Fruit fly (Drosophila melanogaster) whole organism, embryonic: ENCODE data around the gene CG5973.

Experiments used
- ATbp ChIP-seq: fragments of 200-800 bp; sonication (Bioruptor generic); optimal IDR thresholded peaks from 2 replicates; lab custom pipeline; 2017; ENCODE audit warnings: missing biosample characterization, mild to moderate bottlenecking, missing genetic modification characterization, missing genetic modification reagents
- Atf6 ChIP-seq: fragments of 200-800 bp; sonication (Bioruptor generic); IDR thresholded peaks from 2 replicates; pipeline ENCODE4 v1.3.6; 2022; ENCODE audit warnings: missing biosample characterization, missing genetic modification characterization
- CG10147 ChIP-seq: fragments of 200-800 bp; sonication (Bioruptor generic); optimal IDR thresholded peaks from 2 replicates; lab custom pipeline; 2019; ENCODE audit warnings: missing biosample characterization, mild to moderate bottlenecking, missing genetic modification characterization, moderate library complexity
- CG10431 ChIP-seq: fragments of 200-800 bp; sonication (Bioruptor generic); optimal IDR thresholded peaks from 3 replicates; lab custom pipeline; 2018; ENCODE audit warnings: missing biosample characterization, mild to moderate bottlenecking, missing genetic modification characterization
- CG11085 ChIP-seq: fragments of 200-800 bp; sonication (Bioruptor generic); IDR thresholded peaks from 2 replicates; pipeline ENCODE4 v1.3.6; 2022; ENCODE audit warnings: missing biosample characterization, missing genetic modification characterization
- CG12299 ChIP-seq: fragments of 200-800 bp; sonication (Bioruptor generic); optimal IDR thresholded peaks from 2 replicates; lab custom pipeline; 2018; ENCODE audit warnings: missing biosample characterization, mild to moderate bottlenecking, missing genetic modification characterization
- CG12744 ChIP-seq: fragments of 200-800 bp; sonication (Bioruptor generic); optimal IDR thresholded peaks from 2 replicates; lab custom pipeline; 2016; ENCODE audit warnings: missing biosample characterization, missing genetic modification characterization
- CG14860 ChIP-seq: fragments of 200-800 bp; sonication (Bioruptor generic); IDR thresholded peaks from 3 replicates; pipeline ENCODE4 v1.3.6; 2022; ENCODE audit warnings: missing biosample characterization, missing genetic modification characterization; ENCODE audit not compliant: partially characterized antibody
- CG14965 ChIP-seq: fragments of 200-800 bp; sonication (Bioruptor generic); optimal IDR thresholded peaks from 2 replicates; lab custom pipeline; 2016; ENCODE audit warnings: missing biosample characterization, missing genetic modification characterization, borderline replicate concordance
- CG15479 ChIP-seq: fragments of 200-800 bp; sonication (Bioruptor generic); optimal IDR thresholded peaks from 3 replicates; lab custom pipeline; 2019; ENCODE audit warnings: missing biosample characterization, mild to moderate bottlenecking, missing genetic modification characterization, moderate library complexity
- CG1603 ChIP-seq: fragments of 200-800 bp; sonication (Bioruptor generic); optimal IDR thresholded peaks from 2 replicates; lab custom pipeline; 2019; ENCODE audit warnings: missing biosample characterization, mild to moderate bottlenecking, missing genetic modification characterization, moderate library complexity
- CG17361 ChIP-seq: fragments of 200-800 bp; sonication (Bioruptor generic); IDR thresholded peaks from 3 replicates; pipeline ENCODE4 v1.3.6; 2022; ENCODE audit warnings: missing biosample characterization, missing genetic modification characterization
- CG18476 ChIP-seq: fragments of 200-800 bp; sonication (Bioruptor generic); optimal IDR thresholded peaks from 2 replicates; lab custom pipeline; 2016; ENCODE audit warnings: missing biosample characterization, mild to moderate bottlenecking, missing genetic modification characterization
- CG2116 ChIP-seq: fragments of 200-800 bp; sonication (Bioruptor generic); optimal IDR thresholded peaks from 3 replicates; lab custom pipeline; 2018; ENCODE audit warnings: missing biosample characterization, mild to moderate bottlenecking, missing genetic modification characterization
- CG30403 ChIP-seq: fragments of 200-800 bp; sonication (Bioruptor generic); optimal IDR thresholded peaks from 3 replicates; lab custom pipeline; 2016; ENCODE audit warnings: missing biosample characterization, missing genetic modification characterization
- CG3163 ChIP-seq: fragments of 200-800 bp; sonication (Bioruptor generic); optimal IDR thresholded peaks from 3 replicates; lab custom pipeline; 2016; ENCODE audit warnings: missing biosample characterization, missing genetic modification characterization
- CG32532 ChIP-seq: fragments of 200-800 bp; sonication (Bioruptor generic); IDR thresholded peaks from 2 replicates; pipeline ENCODE4 v1.3.6; 2022; ENCODE audit warnings: missing biosample characterization, missing genetic modification characterization
- CG9932 ChIP-seq: fragments of 200-800 bp; sonication (Bioruptor generic); IDR thresholded peaks from 2 replicates; pipeline ENCODE4 v1.3.6; 2022; ENCODE audit warnings: missing biosample characterization, missing genetic modification characterization
- D19B ChIP-seq: fragments of 200-800 bp; sonication (Bioruptor generic); optimal IDR thresholded peaks from 2 replicates; lab custom pipeline; 2017; ENCODE audit warnings: missing biosample characterization, mild to moderate bottlenecking, missing genetic modification characterization
- Dad ChIP-seq: fragments of 200-800 bp; sonication (Bioruptor generic); optimal IDR thresholded peaks from 3 replicates; lab custom pipeline; 2016; ENCODE audit warnings: missing biosample characterization, missing genetic modification characterization
- HmgZ ChIP-seq: fragments of 200-800 bp; sonication (Bioruptor generic); optimal IDR thresholded peaks from 2 replicates; lab custom pipeline; 2018; ENCODE audit warnings: missing biosample characterization, mild to moderate bottlenecking, missing genetic modification characterization
- Hr78 ChIP-seq, 2 experiments: fragments of 200-800 bp in 1 of 2; fragments of >200 bp in 1 of 2; sonication (Bioruptor generic) in 1 of 2; optimal IDR thresholded peaks; 2 replicates each; lab custom pipeline; 2017 to 2019; ENCODE audit warnings: missing biosample characterization in 2 of 2, missing genetic modification characterization in 2 of 2, mild to moderate bottlenecking in 1 of 2, moderate library complexity in 1 of 2
- Jarid2 ChIP-seq: fragments of 200-800 bp; sonication (Bioruptor generic); optimal IDR thresholded peaks from 3 replicates; lab custom pipeline; 2017; ENCODE audit warnings: mild to moderate bottlenecking, missing biosample characterization, missing genetic modification reagents, missing genetic modification characterization
- Med ChIP-seq: fragments of 200-800 bp; sonication (Bioruptor generic); peaks from one replicate; lab custom pipeline; 2016; ENCODE audit warnings: missing biosample characterization, missing genetic modification characterization, mild to moderate bottlenecking, inconsistent platforms, moderate library complexity
- Mrtf ChIP-seq: fragments of 200-800 bp; sonication (Bioruptor generic); IDR thresholded peaks from 3 replicates; pipeline ENCODE4 v1.3.6; 2022; ENCODE audit warnings: missing biosample characterization, missing genetic modification characterization
- Nf-YA ChIP-seq: fragments of 200-800 bp; sonication (Bioruptor generic); IDR thresholded peaks from 2 replicates; pipeline ENCODE4 v1.3.6; 2022; ENCODE audit warnings: missing biosample characterization, missing genetic modification characterization
- Oaz ChIP-seq: fragments of 200-800 bp; sonication (Bioruptor generic); IDR thresholded peaks from 2 replicates; pipeline ENCODE4 v1.3.6; 2022; ENCODE audit warnings: missing biosample characterization, missing genetic modification characterization
- Rfx ChIP-seq: fragments of 200-800 bp; sonication (Bioruptor generic); IDR thresholded peaks from 2 replicates; pipeline ENCODE4 v1.3.6; 2022; ENCODE audit warnings: missing biosample characterization, missing genetic modification characterization
- TFAM ChIP-seq: fragments of 200-800 bp; sonication (Bioruptor generic); optimal IDR thresholded peaks from 2 replicates; lab custom pipeline; 2017; ENCODE audit warnings: missing biosample characterization, missing genetic modification characterization, inconsistent platforms
- cad ChIP-seq: fragments of >200 bp; optimal IDR thresholded peaks from 2 replicates; lab custom pipeline; 2017; ENCODE audit warnings: missing biosample characterization, missing genetic modification characterization
- chn ChIP-seq: fragments of 200-800 bp; sonication (Bioruptor generic); optimal IDR thresholded peaks from 2 replicates; lab custom pipeline; 2016; ENCODE audit warnings: missing biosample characterization, missing genetic modification characterization
- corto ChIP-seq: fragments of 200-800 bp; sonication (Bioruptor generic); optimal IDR thresholded peaks from 2 replicates; lab custom pipeline; 2016; ENCODE audit warnings: missing biosample characterization, mild to moderate bottlenecking, missing genetic modification characterization, moderate library complexity
- croc ChIP-seq: fragments of 200-800 bp; sonication (Bioruptor generic); conservative IDR thresholded peaks from 3 replicates; pipeline ENCODE4 v1.3.6; 2022; ENCODE audit warnings: missing biosample characterization, missing genetic modification characterization
- da ChIP-seq: fragments of 200-800 bp; sonication (Bioruptor generic); optimal IDR thresholded peaks from 2 replicates; lab custom pipeline; 2016; ENCODE audit warnings: missing biosample characterization, missing genetic modification characterization
- danr ChIP-seq: fragments of 200-800 bp; sonication (Bioruptor generic); IDR thresholded peaks from 2 replicates; pipeline ENCODE4 v1.3.6; 2022; ENCODE audit warnings: missing biosample characterization, missing genetic modification characterization
- dimm ChIP-seq: fragments of 200-800 bp; sonication (Bioruptor generic); IDR thresholded peaks from 2 replicates; pipeline ENCODE4 v1.3.6; 2022; ENCODE audit warnings: missing biosample characterization, missing genetic modification characterization
- ems ChIP-seq: fragments of 200-800 bp; sonication (Bioruptor generic); optimal IDR thresholded peaks from 3 replicates; lab custom pipeline; 2016; ENCODE audit warnings: missing biosample characterization, missing genetic modification characterization
- exex ChIP-seq: fragments of 200-800 bp; sonication (Bioruptor generic); optimal IDR thresholded peaks from 4 replicates; lab custom pipeline; 2018; ENCODE audit warnings: missing biosample characterization, mild to moderate bottlenecking, missing genetic modification characterization, moderate library complexity
- ftz-f1 ChIP-seq: fragments of 200-800 bp; sonication (Bioruptor generic); optimal IDR thresholded peaks from 2 replicates; lab custom pipeline; 2016; ENCODE audit warnings: missing biosample characterization, missing genetic modification characterization
- hbn ChIP-seq: fragments of 200-800 bp; sonication (Bioruptor generic); IDR thresholded peaks from 2 replicates; pipeline ENCODE4 v1.3.6; 2022; ENCODE audit warnings: missing biosample characterization, missing genetic modification characterization; ENCODE audit not compliant: partially characterized antibody
- ind ChIP-seq: fragments of 200-800 bp; sonication (Bioruptor generic); optimal IDR thresholded peaks from 3 replicates; lab custom pipeline; 2016; ENCODE audit warnings: missing biosample characterization, missing genetic modification characterization
- kni ChIP-seq: fragments of 200-800 bp; sonication (Bioruptor generic); optimal IDR thresholded peaks from 3 replicates; lab custom pipeline; 2017; ENCODE audit warnings: mild to moderate bottlenecking, missing biosample characterization, missing genetic modification reagents, missing genetic modification characterization
- lbe ChIP-seq: fragments of 200-800 bp; sonication (Bioruptor generic); optimal IDR thresholded peaks from 2 replicates; lab custom pipeline; 2016; ENCODE audit warnings: missing biosample characterization, mild to moderate bottlenecking, missing genetic modification characterization
- nerfin-1 ChIP-seq: fragments of 200-800 bp; sonication (Bioruptor generic); optimal IDR thresholded peaks from 3 replicates; lab custom pipeline; 2019; ENCODE audit warnings: missing biosample characterization, mild to moderate bottlenecking, missing genetic modification characterization, moderate library complexity
- onecut ChIP-seq: fragments of 200-800 bp; sonication (Bioruptor generic); IDR thresholded peaks from 2 replicates; pipeline ENCODE4 v1.3.6; 2022; ENCODE audit warnings: missing biosample characterization, missing genetic modification characterization
- pfk ChIP-seq: fragments of 200-800 bp; sonication (Bioruptor generic); optimal IDR thresholded peaks from 2 replicates; lab custom pipeline; 2018; ENCODE audit warnings: missing biosample characterization, mild to moderate bottlenecking, missing genetic modification characterization, moderate library complexity
- pros ChIP-seq: fragments of 200-800 bp; sonication (Bioruptor generic); optimal IDR thresholded peaks from 3 replicates; lab custom pipeline; 2019; ENCODE audit warnings: missing biosample characterization, mild to moderate bottlenecking, missing genetic modification characterization, moderate library complexity
- rib ChIP-seq: fragments of 200-800 bp; sonication (Bioruptor generic); IDR thresholded peaks from 2 replicates; pipeline ENCODE4 v1.3.6; 2022; ENCODE audit warnings: missing biosample characterization, missing genetic modification characterization
- ro ChIP-seq: fragments of 200-800 bp; sonication (Bioruptor generic); IDR thresholded peaks from 2 replicates; pipeline ENCODE4 v1.3.6; 2022; ENCODE audit warnings: missing biosample characterization, missing genetic modification characterization
- sens-2 ChIP-seq: fragments of 200-800 bp; sonication (Bioruptor generic); IDR thresholded peaks from 2 replicates; pipeline ENCODE4 v1.3.6; 2022; ENCODE audit warnings: missing biosample characterization, missing genetic modification characterization
- zfh1 ChIP-seq: fragments of 200-800 bp; sonication (Bioruptor generic); IDR thresholded peaks from 3 replicates; pipeline ENCODE4 v1.3.6; 2022; ENCODE audit warnings: missing biosample characterization, missing genetic modification characterization

CG5973 gene

dm6 chr2L:7395813-7396212, 41.5 kb upstream of the CG5973 start (continued):
- TF ChIP-seq CG9932 (peak; percentile 53), CG18476 (GFP tag; lab: Kevin White, UChicago) (peak; percentile 14), HmgZ (tag; lab: Kevin White, UChicago) (no peak), hbn (GFP tag; lab: Robert Waterston, UW) (no peak), nerfin-1 (tag; lab: Kevin White, UChicago) (no peak), CG14860 (GFP tag; lab: Robert Waterston, UW) (no peak), kni (GFP tag; lab: Kevin White, UChicago) (no peak), Atf6 (GFP tag; lab: Robert Waterston, UW) (peak; percentile 74), sens-2 (GFP tag; lab: Robert Waterston, UW) (no peak), rib (GFP tag; lab: Robert Waterston, UW) (peak; percentile 12; the same call in 1 of the 2 replicates), ro (GFP tag; lab: Robert Waterston, UW) (no peak), ATbp (GFP tag; lab: Kevin White, UChicago) (peak; percentile 44), Dad (GFP tag; lab: Kevin White, UChicago) (no peak), D19B (GFP tag; lab: Kevin White, UChicago) (no peak), CG10431 (GFP tag; lab: Kevin White, UChicago) (no peak), CG1603 (tag; lab: Kevin White, UChicago) (no peak), CG12299 (no peak), cad (GFP tag; lab: Kevin White, UChicago) (no peak), lbe (GFP tag; lab: Kevin White, UChicago) (no peak), CG11085 (GFP tag; lab: Robert Waterston, UW) (no peak), Hr78 (GFP tag; optimal IDR thresholded peaks at IDR 0.05; lab: Kevin White, UChicago) (peak in 1 of 2 experiments; percentile 36), corto (GFP tag; lab: Kevin White, UChicago) (no peak), ind (GFP tag; lab: Kevin White, UChicago) (peak; percentile 49), Oaz (no peak), ems (GFP tag; lab: Kevin White, UChicago) (no peak), TFAM (no peak), chn (GFP tag; lab: Kevin White, UChicago) (no peak), onecut (no peak), CG15479 (no peak), ftz-f1 (GFP tag; lab: Kevin White, UChicago) (no peak), danr (GFP tag; lab: Robert Waterston, UW) (no peak), zfh1 (GFP tag; lab: Robert Waterston, UW) (0 out of 3 replicates have a peak, but pooled peaks have one; percentile 25), da (no peak), CG12744 (GFP tag; lab: Kevin White, UChicago) (no peak), CG30403 (GFP tag; lab: Kevin White, UChicago) (peak; percentile 61), CG10147 (peak; percentile 60), CG32532 (GFP tag; lab: Robert Waterston, UW) (peak; percentile 24; the same call in 1 of the 2 replicates), pfk (GFP tag; lab: Kevin White, UChicago) (no peak), CG2116 (GFP tag; lab: Kevin White, UChicago) (no peak), dimm (GFP tag; lab: Robert Waterston, UW) (no peak), Mrtf (GFP tag; lab: Robert Waterston, UW) (peak; percentile 40; the same call in 1 of the 3 replicates), pros (GFP tag; lab: Kevin White, UChicago) (no peak), Med (peak; percentile 2), CG3163 (GFP tag; lab: Kevin White, UChicago) (no peak), exex (no peak), Nf-YA (GFP tag; lab: Robert Waterston, UW) (0 out of 2 replicates have a peak, but pooled peaks have one; percentile 35), Rfx (GFP tag; lab: Robert Waterston, UW) (peak; percentile 71), CG14965 (GFP tag; lab: Kevin White, UChicago) (no peak), croc (GFP tag; lab: Robert Waterston, UW) (no peak), Jarid2 (GFP tag; lab: Kevin White, UChicago) (no peak), CG17361 (GFP tag; lab: Robert Waterston, UW) (peak; percentile 70)
